Worm (Caenorhabditis elegans) whole organism, L4 larva: ENCODE data around the gene clec-33.

Source experiments
- F10B5.3 ChIP-seq: sonication (generic microtip); optimal IDR thresholded peaks from 2 replicates; lab custom pipeline; 2016; ENCODE audit warnings: mild to moderate bottlenecking, missing genetic modification characterization, missing compliant biosample characterization
- F26F4.8 ChIP-seq: fragments of 200-800 bp; sonication (Bioruptor generic); conservative IDR thresholded peaks from 2 replicates; pipeline ENCODE4 v1.3.6; 2022; ENCODE audit warnings: missing genetic modification characterization, missing compliant biosample characterization
- F49E8.2 ChIP-seq: sonication (generic microtip); optimal IDR thresholded peaks from 2 replicates; lab custom pipeline; 2016; ENCODE audit warnings: missing compliant biosample characterization, mild to moderate bottlenecking, missing genetic modification characterization, borderline replicate concordance
- R02D3.7 ChIP-seq: fragments of 150-350 bp; sonication (generic microtip); optimal IDR thresholded peaks from 3 replicates; lab custom pipeline; 2014; ENCODE audit warnings: missing biosample characterization, missing genetic modification characterization
- T26A8.4 ChIP-seq: fragments of 200-800 bp; sonication (Bioruptor generic); IDR thresholded peaks from 2 replicates; pipeline ENCODE4 v1.3.6; 2022; ENCODE audit warnings: missing genetic modification characterization, missing compliant biosample characterization
- Y48G9A.11 ChIP-seq: fragments of 200-800 bp; sonication (Bioruptor generic); IDR thresholded peaks from 2 replicates; pipeline ENCODE4 v1.3.6; 2022; ENCODE audit warnings: missing genetic modification reagents, missing genetic modification characterization, missing compliant biosample characterization
- ZK337.2 ChIP-seq: fragments of 200-800 bp; sonication (Bioruptor generic); IDR thresholded peaks from 2 replicates; pipeline ENCODE4 v1.3.6; 2022; ENCODE audit warnings: missing genetic modification reagents, missing genetic modification characterization, missing compliant biosample characterization
- ama-1 ChIP-seq: fragments of 150-350 bp; optimal IDR thresholded peaks from 2 replicates; lab custom pipeline; 2014; ENCODE audit warnings: inconsistent platforms, mixed read lengths
- attf-4 ChIP-seq: sonication (generic microtip); optimal IDR thresholded peaks from 3 replicates; lab custom pipeline; 2017; ENCODE audit warnings: missing biosample characterization, missing genetic modification characterization
- ceh-28 ChIP-seq: fragments of 150-350 bp; optimal IDR thresholded peaks from 2 replicates; lab custom pipeline; 2014; ENCODE audit warnings: missing biosample characterization, missing genetic modification reagents, missing genetic modification characterization
- ceh-32 ChIP-seq: sonication (generic microtip); optimal IDR thresholded peaks from 2 replicates; lab custom pipeline; 2016; ENCODE audit warnings: mild to moderate bottlenecking, missing genetic modification characterization, missing compliant biosample characterization; ENCODE audit not compliant: poor library complexity
- ceh-82 ChIP-seq: sonication (generic microtip); optimal IDR thresholded peaks from 2 replicates; lab custom pipeline; 2017; ENCODE audit warnings: missing biosample characterization, missing genetic modification characterization
- ces-1 ChIP-seq: fragments of 150-350 bp; sonication (generic microtip); optimal IDR thresholded peaks from 4 replicates; lab custom pipeline; 2014; ENCODE audit warnings: missing biosample characterization, missing genetic modification reagents, missing genetic modification characterization
- daf-12 ChIP-seq: fragments of 150-350 bp; optimal IDR thresholded peaks from 2 replicates; lab custom pipeline; 2014; ENCODE audit warnings: missing biosample characterization, missing genetic modification reagents, missing genetic modification characterization
- dmd-9 ChIP-seq: fragments of 200-800 bp; sonication (Bioruptor generic); IDR thresholded peaks from 2 replicates; pipeline ENCODE4 v1.3.6; 2022; ENCODE audit warnings: missing genetic modification reagents, missing genetic modification characterization, missing compliant biosample characterization
- duxl-1 ChIP-seq: sonication (generic microtip); optimal IDR thresholded peaks from 2 replicates; lab custom pipeline; 2016; ENCODE audit warnings: mild to moderate bottlenecking, missing genetic modification characterization, moderate library complexity, missing compliant biosample characterization; ENCODE audit not compliant: poor library complexity
- egl-27 ChIP-seq: sonication (generic microtip); optimal IDR thresholded peaks from 3 replicates; lab custom pipeline; 2017; ENCODE audit warnings: missing biosample characterization, missing genetic modification reagents, missing genetic modification characterization
- fkh-10 ChIP-seq: fragments of 150-350 bp; optimal IDR thresholded peaks from 2 replicates; lab custom pipeline; 2014; ENCODE audit warnings: missing biosample characterization, missing genetic modification reagents, missing genetic modification characterization
- hif-1 ChIP-seq, 2 experiments: sonication (generic microtip); optimal IDR thresholded peaks; 2 replicates each; lab custom pipeline; 2016 to 2017; ENCODE audit warnings: missing compliant biosample characterization in 2 of 2, missing genetic modification characterization in 2 of 2, missing genetic modification reagents in 2 of 2, missing genotype in 2 of 2, mild to moderate bottlenecking in 1 of 2
- hlh-11 ChIP-seq: fragments of 200-800 bp; sonication (Bioruptor generic); optimal IDR thresholded peaks from 2 replicates; lab custom pipeline; 2018; ENCODE audit warnings: mild to moderate bottlenecking, missing genetic modification characterization, missing compliant biosample characterization
- jun-1 ChIP-seq: fragments of 150-350 bp; optimal IDR thresholded peaks from 2 replicates; lab custom pipeline; 2014; ENCODE audit warnings: missing biosample characterization, missing genetic modification reagents, missing genetic modification characterization
- lin-13 ChIP-seq: fragments of 150-350 bp; optimal IDR thresholded peaks from 2 replicates; lab custom pipeline; 2014; ENCODE audit warnings: missing biosample characterization, missing genetic modification reagents, missing genetic modification characterization
- lin-39 ChIP-seq: fragments of 150-350 bp; optimal IDR thresholded peaks from 2 replicates; lab custom pipeline; 2014; ENCODE audit warnings: missing biosample characterization, missing genetic modification reagents, missing genetic modification characterization
- lir-3 ChIP-seq: sonication (generic microtip); optimal IDR thresholded peaks from 2 replicates; lab custom pipeline; 2016; ENCODE audit warnings: mild to moderate bottlenecking, missing genetic modification characterization, missing compliant biosample characterization
- mdl-1 ChIP-seq, 2 experiments: fragments of 150-350 bp in 1 of 2; sonication (generic microtip) in 1 of 2; optimal IDR thresholded peaks; 2 replicates each; lab custom pipeline; 2014 to 2017; ENCODE audit warnings: missing biosample characterization in 2 of 2, missing genetic modification characterization in 2 of 2
- nhr-41 ChIP-seq: fragments of 200-800 bp; sonication (Bioruptor generic); IDR thresholded peaks from 2 replicates; pipeline ENCODE4 v1.3.6; 2022; ENCODE audit warnings: missing genetic modification reagents, missing genetic modification characterization, missing compliant biosample characterization
- nhr-77 ChIP-seq: fragments of 150-350 bp; optimal IDR thresholded peaks from 2 replicates; lab custom pipeline; 2014; ENCODE audit warnings: missing biosample characterization, missing genetic modification characterization
- pha-4 ChIP-seq, 2 experiments: fragments of 150-350 bp in 1 of 2; fragments of 200-800 bp in 1 of 2; sonication (Bioruptor generic) in 1 of 2; IDR thresholded peaks in 1 of 2; optimal IDR thresholded peaks in 1 of 2; 2 replicates each; pipeline versions ENCODE4 v1.3.6 to Lab custom; 2014 to 2022; ENCODE audit warnings: missing genetic modification characterization in 2 of 2, missing genetic modification reagents in 2 of 2, missing biosample characterization in 1 of 2, missing compliant biosample characterization in 1 of 2
- php-3 ChIP-seq: fragments of 200-800 bp; sonication (Bioruptor generic); IDR thresholded peaks from 2 replicates; pipeline ENCODE4 v1.3.6; 2022; ENCODE audit warnings: missing genetic modification reagents, missing genetic modification characterization, missing compliant biosample characterization
- saeg-2 ChIP-seq: fragments of 200-800 bp; sonication (Bioruptor generic); IDR thresholded peaks from 2 replicates; pipeline ENCODE4 v1.3.6; 2022; ENCODE audit warnings: missing genetic modification reagents, missing genetic modification characterization, missing compliant biosample characterization
- snpc-4 ChIP-seq: fragments of 150-350 bp; optimal IDR thresholded peaks from 2 replicates; lab custom pipeline; 2014; ENCODE audit warnings: missing biosample characterization, missing genetic modification characterization
- spr-3 ChIP-seq: fragments of 200-800 bp; sonication (Bioruptor generic); optimal IDR thresholded peaks from 2 replicates; lab custom pipeline; 2018; ENCODE audit warnings: mild to moderate bottlenecking, missing genetic modification characterization, missing compliant biosample characterization
- tag-97 ChIP-seq: fragments of 200-800 bp; sonication (Bioruptor generic); IDR thresholded peaks from 2 replicates; pipeline ENCODE4 v1.3.6; 2022; ENCODE audit warnings: missing genetic modification characterization, missing compliant biosample characterization
- tra-1 ChIP-seq: fragments of 200-800 bp; sonication (Bioruptor generic); IDR thresholded peaks from 2 replicates; pipeline ENCODE4 v1.3.6; 2022; ENCODE audit warnings: missing genetic modification reagents, missing genetic modification characterization, missing compliant biosample characterization
- unc-130 ChIP-seq: sonication (generic microtip); optimal IDR thresholded peaks from 2 replicates; lab custom pipeline; 2016; ENCODE audit warnings: missing genetic modification reagents, missing genetic modification characterization, missing compliant biosample characterization
- unc-39 ChIP-seq: sonication (generic microtip); optimal IDR thresholded peaks from 2 replicates; lab custom pipeline; 2017; ENCODE audit warnings: missing biosample characterization, missing genetic modification characterization
- unc-62 ChIP-seq, 3 experiments: fragments of 150-350 bp in 1 of 3; sonication (generic microtip); optimal IDR thresholded peaks in 2 of 3; peaks in 1 of 3; 1 replicate in 1 of 3; 2 replicates in 2 of 3; lab custom pipeline; 2014 to 2017; ENCODE audit warnings: missing biosample characterization in 3 of 3, missing genetic modification characterization in 3 of 3, missing genetic modification reagents in 3 of 3, missing genotype in 1 of 3
- zag-1 ChIP-seq: fragments of 150-350 bp; optimal IDR thresholded peaks from 2 replicates; lab custom pipeline; 2014; ENCODE audit warnings: missing biosample characterization, missing genetic modification characterization

Gene clec-33

DNA sequence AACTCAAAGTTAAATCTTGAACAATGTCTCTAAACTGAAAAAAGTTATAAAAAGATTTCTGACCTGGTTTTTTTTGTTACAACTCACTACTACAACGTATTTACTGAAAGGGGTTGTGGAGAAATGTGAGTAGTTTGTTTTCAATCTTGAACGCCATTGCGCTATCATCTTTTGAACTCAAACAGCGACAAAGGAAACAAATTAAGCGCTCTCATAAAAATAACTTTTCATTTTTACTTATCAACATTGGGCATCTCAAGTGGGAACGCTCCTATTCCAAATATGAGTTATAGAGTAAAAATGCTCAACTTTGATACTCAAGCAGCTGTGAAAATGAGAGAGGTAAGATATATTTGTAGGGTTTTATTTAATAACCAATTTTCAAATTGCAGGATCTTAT is 23.8 kb upstream of the clec-33 start, which contains the start of gene F09C6.15:
Gene F09C6.15 (plus strand): TSS at position 301 of the 400 bp plus-strand sequence.
- TF ChIP-seq unc-62 (GFP tag; optimal IDR thresholded peaks at IDR 0.05 in 1 of 2; lab: Kevin White, UChicago) (no peak), unc-62 (tag; optimal IDR thresholded peaks at IDR 0.05; lab: Kevin White, UChicago) (no peak), lin-39 (tag; lab: Kevin White, UChicago) (no peak), lir-3 (tag; lab: Kevin White, UChicago) (no peak), ZK337.2 (GFP tag; lab: Robert Waterston, UW) (no peak), zag-1 (tag; lab: Kevin White, UChicago) (no peak), hlh-11 (tag; lab: Kevin White, UChicago) (no peak), ama-1 (lab: Kevin White, UChicago) (no peak), ces-1 (no peak), daf-12 (tag; lab: Kevin White, UChicago) (no peak), tra-1 (GFP tag; lab: Robert Waterston, UW) (no peak), saeg-2 (GFP tag; lab: Robert Waterston, UW) (no peak), unc-130 (GFP tag; lab: Kevin White, UChicago) (no peak), snpc-4 (no peak), spr-3 (GFP tag; lab: Kevin White, UChicago) (no peak), lin-13 (GFP tag; lab: Kevin White, UChicago) (no peak), tag-97 (GFP tag; lab: Robert Waterston, UW) (no peak), ceh-28 (tag; lab: Kevin White, UChicago) (no peak), Y48G9A.11 (GFP tag; lab: Robert Waterston, UW) (no peak), ceh-82 (tag; lab: Kevin White, UChicago) (no peak)
- TF ChIP-seq, all 104 proteins: peak for 0

DNA sequence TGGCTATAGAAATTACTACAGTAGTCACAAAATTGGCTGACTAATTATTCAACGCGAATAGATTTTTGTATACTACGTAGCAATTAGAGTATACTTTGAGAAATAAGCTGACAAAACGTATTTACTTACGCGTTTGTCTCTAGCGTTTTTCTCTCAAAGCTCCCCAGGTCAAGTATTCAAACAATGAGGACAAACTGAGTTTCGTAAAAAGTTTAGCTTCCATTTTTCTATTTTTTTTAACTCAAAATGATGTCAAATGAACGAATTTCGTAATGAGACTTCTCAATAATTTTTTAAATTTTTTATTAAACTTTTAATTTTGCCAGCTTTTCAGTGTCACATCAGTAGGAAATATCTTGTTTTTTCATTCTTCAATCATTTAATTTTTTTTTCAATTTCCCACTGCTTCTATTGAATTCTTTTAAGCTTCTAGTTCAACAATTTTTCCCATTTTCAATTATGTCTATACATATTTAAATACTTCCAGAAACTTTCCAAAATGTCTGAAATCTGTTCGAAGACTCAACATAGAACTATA is 19.2 kb upstream of the clec-33 start, which contains the start of the genes ifas-2 and fbxa-44:
Gene ifas-2 (minus strand): TSS at position 101 of the 538 bp plus-strand sequence.
Gene fbxa-44 (plus strand): TSS at position 488 of the 538 bp plus-strand sequence.
- TF ChIP-seq egl-27 (tag; lab: Kevin White, UChicago) (no peak), hif-1 (tag; optimal IDR thresholded peaks at IDR 0.05; lab: Kevin White, UChicago) (no peak), ZK337.2 (GFP tag; lab: Robert Waterston, UW) (no peak), F49E8.2 (tag; lab: Kevin White, UChicago) (no peak), attf-4 (tag; lab: Kevin White, UChicago) (no peak), ceh-32 (no peak), F26F4.8 (GFP tag; lab: Robert Waterston, UW) (no peak)

DNA sequence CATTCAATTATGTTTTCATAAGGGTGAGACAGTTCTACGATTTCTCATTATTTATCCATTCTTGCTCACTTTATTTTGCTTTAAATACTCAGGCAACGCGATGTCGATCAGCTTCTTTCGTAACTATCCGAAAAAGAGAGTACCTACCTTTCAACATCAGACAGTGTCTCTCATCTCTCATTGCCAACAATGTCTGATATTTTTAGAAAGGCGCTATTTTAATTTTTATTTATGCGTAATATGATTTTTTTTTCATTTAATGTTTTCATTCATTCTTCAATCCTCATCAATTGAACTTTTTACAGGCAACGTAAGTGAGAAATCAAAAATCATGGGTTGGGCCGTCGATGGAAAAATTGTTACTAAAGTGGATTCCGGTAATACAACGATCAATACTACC is 15.1 kb upstream of the clec-33 start, which contains the start of gene F09C6.13:
Gene F09C6.13 (plus strand): TSS at position 301 of the 400 bp plus-strand sequence.
- no peak for TF ChIP-seq nhr-41
- TF ChIP-seq jun-1 (tag; lab: Kevin White, UChicago): no peak
- TF ChIP-seq unc-62 (GFP tag; optimal IDR thresholded peaks at IDR 0.05 in 1 of 2; lab: Kevin White, UChicago): peak in 1 of 2 experiments; percentile 6
- no peak for TF ChIP-seq unc-62 (tag; optimal IDR thresholded peaks at IDR 0.05; lab: Kevin White, UChicago)
- no peak for TF ChIP-seq ZK337.2 (GFP tag; lab: Robert Waterston, UW)

DNA sequence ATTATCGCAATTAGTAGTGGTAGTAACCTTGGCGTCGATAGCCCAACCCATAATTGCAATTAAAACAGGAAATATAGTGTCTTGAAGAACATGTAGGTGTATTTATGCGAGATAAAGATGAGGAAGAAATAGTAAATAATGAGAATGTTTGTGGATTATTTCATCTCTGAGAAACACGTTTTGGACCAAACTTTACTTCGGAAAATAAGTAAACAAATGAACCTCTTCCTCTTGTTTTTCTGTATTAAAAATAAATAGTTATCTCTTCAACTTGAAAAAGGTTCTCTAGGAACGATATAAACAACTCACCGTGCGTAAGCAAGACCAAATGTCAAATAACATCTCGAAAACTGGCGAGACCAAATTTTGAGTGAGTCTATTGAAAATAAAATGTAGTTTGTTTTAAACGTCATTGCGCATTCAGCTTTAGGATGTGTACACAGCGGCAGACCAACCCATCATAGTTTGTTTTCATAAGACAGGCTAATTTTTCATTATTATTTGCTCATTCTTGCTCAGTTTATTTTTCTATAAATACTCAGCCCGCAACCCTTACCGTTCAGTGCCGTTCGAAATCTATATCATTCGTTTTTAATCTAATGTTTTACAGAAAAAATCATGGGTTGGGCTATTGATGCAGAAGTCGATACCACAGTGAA is 12.7 kb upstream of the clec-33 start, which contains the start of the genes F09C6.11 and F09C6.12:
Gene F09C6.11 (minus strand): TSS at position 51 of the 659 bp plus-strand sequence.
Gene F09C6.12 (plus strand): TSS at position 609 of the 659 bp plus-strand sequence.
- TF ChIP-seq duxl-1 (tag; lab: Kevin White, UChicago) (no peak), pha-4 (GFP tag; IDR thresholded peaks at IDR 0.05; lab: Robert Waterston, UW) (no peak), pha-4 (tag; optimal IDR thresholded peaks at IDR 0.05; lab: Kevin White, UChicago) (peak; percentile 27)
- TF ChIP-seq, all 104 proteins: peak for 1

DNA sequence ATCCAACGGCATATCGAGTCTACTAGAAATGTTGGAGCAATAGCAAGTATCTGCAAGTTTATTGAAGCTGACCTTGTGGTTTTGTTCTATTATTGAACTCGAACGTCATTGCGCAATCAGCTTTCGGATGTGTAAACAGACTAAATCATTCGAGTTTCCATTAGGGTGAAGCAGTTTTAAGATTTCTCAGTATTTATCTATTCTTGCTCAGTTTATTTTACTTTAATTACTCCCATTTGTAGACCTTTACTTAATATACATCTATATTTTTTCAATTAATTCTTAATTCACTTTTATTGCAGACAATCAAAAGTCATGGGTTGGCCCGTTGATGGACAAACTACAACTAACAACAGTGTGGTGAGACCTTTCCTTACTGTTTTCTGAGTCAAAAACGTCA is 11.0 kb upstream of the clec-33 start, which contains the start of gene F09C6.14:
Gene F09C6.14 (plus strand): TSS at position 301 of the 400 bp plus-strand sequence.
- TF ChIP-seq nhr-77 (tag; lab: Kevin White, UChicago) (no peak), dmd-9 (GFP tag; lab: Robert Waterston, UW) (no peak), nhr-41 (no peak), hif-1 (tag; optimal IDR thresholded peaks at IDR 0.05; lab: Kevin White, UChicago) (no peak), T26A8.4 (no peak), unc-39 (tag; lab: Kevin White, UChicago) (no peak), fkh-10 (GFP tag; lab: Kevin White, UChicago) (no peak), unc-62 (GFP tag; optimal IDR thresholded peaks at IDR 0.05 in 1 of 2; lab: Kevin White, UChicago) (no peak), unc-62 (tag; optimal IDR thresholded peaks at IDR 0.05; lab: Kevin White, UChicago) (no peak), php-3 (GFP tag; lab: Robert Waterston, UW) (no peak), F10B5.3 (tag; lab: Kevin White, UChicago) (no peak), R02D3.7 (tag; lab: Kevin White, UChicago) (no peak), mdl-1 (tag; optimal IDR thresholded peaks at IDR 0.05; lab: Kevin White, UChicago) (no peak)
